Worm (Caenorhabditis elegans) whole organism, dauer: ENCODE measurements around the gene ard-1.

ENCODE experiments used
- unc-62 ChIP-seq: sonication (generic microtip); optimal IDR thresholded peaks from 2 replicates; lab custom pipeline; 2017; ENCODE audit warnings: missing biosample characterization, missing genetic modification reagents, missing genetic modification characterization

ard-1 gene

ce11 chrIV:11111898-11112297, 19.2 kb upstream of the ard-1 start:
- TF ChIP-seq unc-62 = no peak

- TF ChIP-seq unc-62 = no peak
Observed at ce11 chrIV:11112641-11113040, 18.4 kb upstream of the ard-1 start, which contains the start of gene clc-9. Gene clc-9, plus strand, starts transcription at chrIV:11112941.

- no peak for TF ChIP-seq unc-62
Observed at ce11 chrIV:11118837-11119491, 12.1 kb upstream of the ard-1 start, which contains the start of the genes imp-2 and enpl-1. Gene imp-2, minus strand, starts transcription at chrIV:11118887. Gene enpl-1, plus strand, starts transcription at chrIV:11119298.

ce11 chrIV:11119972-11120562, 11.0 kb upstream of the ard-1 start:
- TF ChIP-seq unc-62 = no peak

- TF ChIP-seq unc-62 = no peak
Observed at ce11 chrIV:11124674-11125073, 6.4 kb upstream of the ard-1 start, which contains the start of gene spo-11. Gene spo-11, minus strand, starts transcription at chrIV:11124862.

- no peak for TF ChIP-seq unc-62
Observed at ce11 chrIV:11125200-11125599, 5.9 kb upstream of the ard-1 start.

ce11 chrIV:11125604-11126003, 5.5 kb upstream of the ard-1 start:
- TF ChIP-seq unc-62 = no peak

- TF ChIP-seq unc-62 = no peak
Observed at ce11 chrIV:11126004-11126027, 5.3 kb upstream of the ard-1 start, which contains the start of gene swsn-4. Gene swsn-4, plus strand, starts transcription at chrIV:11126024.

- TF ChIP-seq unc-62 = no peak
Observed at ce11 chrIV:11126028-11126427, 5.1 kb upstream of the ard-1 start.

- TF ChIP-seq unc-62 = no peak
Observed at ce11 chrIV:11130774-11131173, 305 bp upstream of the ard-1 start.

- no peak for TF ChIP-seq unc-62
Observed at ce11 chrIV:11142314-11143227, 11.5 kb downstream of the ard-1 start, which contains the start of gene skih-2. Gene skih-2, minus strand, starts transcription at chrIV:11142364.

- no peak for TF ChIP-seq unc-62
Observed at ce11 chrIV:11143228-11143444, 12.1 kb downstream of the ard-1 start, which contains the start of gene F01G4.4. Gene F01G4.4, plus strand, starts transcription at chrIV:11143345.

- no peak for TF ChIP-seq unc-62
Observed at ce11 chrIV:11145929-11146339, 14.9 kb downstream of the ard-1 start.

- TF ChIP-seq unc-62 = no peak
Observed at ce11 chrIV:11146492-11146891, 15.4 kb downstream of the ard-1 start.

- TF ChIP-seq unc-62 = no peak
Observed at ce11 chrIV:11146962-11147470, 15.9 kb downstream of the ard-1 start, which contains the start of gene pigq-1. Gene pigq-1, minus strand, starts transcription at chrIV:11147247.

- TF ChIP-seq unc-62 = no peak
Observed at ce11 chrIV:11148788-11149366, 17.8 kb downstream of the ard-1 start.

- TF ChIP-seq unc-62 = peak; percentile 13
Observed at ce11 chrIV:11149454-11150163, 18.5 kb downstream of the ard-1 start, which contains the start of the genes F01G4.6 and pfd-1. Gene F01G4.6, minus strand, starts transcription at chrIV:11149504. Gene pfd-1, plus strand, starts transcription at chrIV:11150113.
